Worm (Caenorhabditis elegans) whole organism, mixed stage, embryonic: Measurements from ENCODE around the gene orc-4.

Experiments
- M03D4.4 ChIP-seq: sonication (generic microtip); optimal IDR thresholded peaks from 2 replicates; lab custom pipeline; 2017; ENCODE audit warnings: mild to moderate bottlenecking, missing genetic modification characterization, missing compliant biosample characterization
- bed-3 ChIP-seq: fragments of 200-800 bp; sonication (Bioruptor generic); optimal IDR thresholded peaks from 3 replicates; lab custom pipeline; 2018; ENCODE audit warnings: mild to moderate bottlenecking, missing genetic modification characterization, moderate library complexity, missing compliant biosample characterization
- blmp-1 ChIP-seq: fragments of 150-350 bp; optimal IDR thresholded peaks from 2 replicates; lab custom pipeline; 2014; ENCODE audit warnings: missing biosample characterization, missing genetic modification characterization
- ceh-39 ChIP-seq: fragments of 150-350 bp; optimal IDR thresholded peaks from 2 replicates; lab custom pipeline; 2014; ENCODE audit warnings: missing biosample characterization, missing genetic modification characterization
- ceh-43 ChIP-seq: fragments of 200-800 bp; sonication (Bioruptor generic); optimal IDR thresholded peaks from 2 replicates; lab custom pipeline; 2018; ENCODE audit warnings: mild to moderate bottlenecking, missing genetic modification characterization, moderate library complexity, missing compliant biosample characterization
- ceh-83 ChIP-seq: fragments of 200-800 bp; sonication (Bioruptor generic); optimal IDR thresholded peaks from 2 replicates; lab custom pipeline; 2018; ENCODE audit warnings: mild to moderate bottlenecking, missing genetic modification characterization, missing compliant biosample characterization
- ces-1 ChIP-seq: fragments of 150-350 bp; optimal IDR thresholded peaks from 2 replicates; lab custom pipeline; 2014; ENCODE audit warnings: missing biosample characterization, missing genetic modification reagents, missing genetic modification characterization
- cnd-1 ChIP-seq: fragments of 200-800 bp; sonication (Bioruptor generic); optimal IDR thresholded peaks from 2 replicates; lab custom pipeline; 2018; ENCODE audit warnings: mild to moderate bottlenecking, missing genetic modification characterization, missing compliant biosample characterization
- drap-1 ChIP-seq: fragments of 200-800 bp; sonication (Bioruptor generic); optimal IDR thresholded peaks from 3 replicates; lab custom pipeline; 2018; ENCODE audit warnings: mild to moderate bottlenecking, missing genetic modification characterization, missing compliant biosample characterization
- elt-1 ChIP-seq: sonication (generic microtip); optimal IDR thresholded peaks from 2 replicates; lab custom pipeline; 2017; ENCODE audit warnings: missing genetic modification characterization, mild to moderate bottlenecking, missing compliant biosample characterization, antibody characterized with exemption, moderate library complexity, borderline replicate concordance; ENCODE audit not compliant: insufficient read depth
- elt-3 ChIP-seq: fragments of 150-350 bp; optimal IDR thresholded peaks from 2 replicates; lab custom pipeline; 2014; ENCODE audit warnings: missing biosample characterization, missing genetic modification characterization
- flh-1 ChIP-seq: fragments of 200-800 bp; sonication (Bioruptor generic); optimal IDR thresholded peaks from 2 replicates; lab custom pipeline; 2018; ENCODE audit warnings: mild to moderate bottlenecking, missing genetic modification characterization, moderate library complexity, missing compliant biosample characterization
- ham-2 ChIP-seq: fragments of 200-800 bp; sonication (Bioruptor generic); optimal IDR thresholded peaks from 2 replicates; lab custom pipeline; 2018; ENCODE audit warnings: mild to moderate bottlenecking, missing genetic modification characterization, missing compliant biosample characterization
- hlh-1 ChIP-seq: fragments of 150-350 bp; optimal IDR thresholded peaks from 2 replicates; lab custom pipeline; 2014; ENCODE audit warnings: missing biosample characterization, missing genetic modification reagents, missing genetic modification characterization
- lin-13 ChIP-seq: fragments of 150-350 bp; optimal IDR thresholded peaks from 2 replicates; lab custom pipeline; 2014; ENCODE audit warnings: missing biosample characterization, missing genetic modification characterization
- lin-32 ChIP-seq: fragments of 200-800 bp; sonication (Bioruptor generic); optimal IDR thresholded peaks from 2 replicates; lab custom pipeline; 2018; ENCODE audit warnings: mild to moderate bottlenecking, missing genetic modification characterization, missing compliant biosample characterization
- lsy-2 ChIP-seq: fragments of 150-350 bp; optimal IDR thresholded peaks from 2 replicates; lab custom pipeline; 2014; ENCODE audit warnings: missing biosample characterization, missing genetic modification characterization
- mab-5 ChIP-seq: fragments of 150-350 bp; optimal IDR thresholded peaks from 2 replicates; lab custom pipeline; 2014; ENCODE audit warnings: missing biosample characterization, missing genetic modification characterization
- mep-1 ChIP-seq: fragments of 150-350 bp; optimal IDR thresholded peaks from 2 replicates; lab custom pipeline; 2017; ENCODE audit warnings: missing biosample characterization, missing genetic modification reagents, missing genetic modification characterization, inconsistent platforms
- nhr-12 ChIP-seq: fragments of 150-350 bp; optimal IDR thresholded peaks from 2 replicates; lab custom pipeline; 2014; ENCODE audit warnings: missing biosample characterization, missing genetic modification characterization
- nhr-2 ChIP-seq: fragments of 150-350 bp; optimal IDR thresholded peaks from 2 replicates; lab custom pipeline; 2014; ENCODE audit warnings: missing biosample characterization, missing genetic modification characterization
- nhr-237 ChIP-seq: fragments of 150-350 bp; optimal IDR thresholded peaks from 2 replicates; lab custom pipeline; 2014; ENCODE audit warnings: missing biosample characterization, missing genetic modification characterization
- nhr-28 ChIP-seq: fragments of 150-350 bp; optimal IDR thresholded peaks from 2 replicates; lab custom pipeline; 2014; ENCODE audit warnings: missing biosample characterization, missing genetic modification characterization
- nhr-76 ChIP-seq: sonication (generic microtip); optimal IDR thresholded peaks from 2 replicates; lab custom pipeline; 2017; ENCODE audit warnings: missing biosample characterization, missing genetic modification characterization
- pha-4 ChIP-seq: fragments of 150-350 bp; optimal IDR thresholded peaks from 2 replicates; lab custom pipeline; 2018; ENCODE audit warnings: missing biosample characterization, missing genetic modification reagents, missing genetic modification characterization
- sem-2 ChIP-seq: fragments of 200-800 bp; sonication (Bioruptor generic); optimal IDR thresholded peaks from 2 replicates; lab custom pipeline; 2018; ENCODE audit warnings: mild to moderate bottlenecking, missing genetic modification characterization, missing compliant biosample characterization
- snpc-4 ChIP-seq: fragments of 150-350 bp; optimal IDR thresholded peaks from 2 replicates; lab custom pipeline; 2014; ENCODE audit warnings: missing biosample characterization, missing genetic modification characterization
- sptf-1 ChIP-seq: sonication (generic microtip); optimal IDR thresholded peaks from 2 replicates; lab custom pipeline; 2017; ENCODE audit warnings: mild to moderate bottlenecking, missing genetic modification characterization, moderate library complexity, missing compliant biosample characterization
- unc-120 ChIP-seq: sonication (generic microtip); optimal IDR thresholded peaks from 2 replicates; lab custom pipeline; 2017; ENCODE audit warnings: missing genetic modification characterization, missing compliant biosample characterization; ENCODE audit not compliant: poor library complexity, severe bottlenecking
- unc-39 ChIP-seq: fragments of 150-350 bp; optimal IDR thresholded peaks from 2 replicates; lab custom pipeline; 2014; ENCODE audit warnings: missing biosample characterization, missing genetic modification characterization
- unc-62 ChIP-seq: fragments of 150-350 bp; optimal IDR thresholded peaks from 2 replicates; lab custom pipeline; 2014; ENCODE audit warnings: missing biosample characterization, missing genetic modification reagents, missing genetic modification characterization
- zip-8 ChIP-seq: fragments of 150-350 bp; optimal IDR thresholded peaks from 2 replicates; lab custom pipeline; 2014; ENCODE audit warnings: missing biosample characterization, missing genetic modification characterization
- ztf-11 ChIP-seq: fragments of 150-350 bp; optimal IDR thresholded peaks from 2 replicates; lab custom pipeline; 2014; ENCODE audit warnings: missing biosample characterization, missing genetic modification characterization

The orc-4 gene

ce11 chrIII:10633403-10633674, 12.6 kb upstream of the orc-4 start, which contains the start of gene Y39A1A.9:
Y39A1A.9 (minus strand) TSS chrIII:10633501.
- no peak for TF ChIP-seq sem-2 (GFP tag; lab: Kevin White, UChicago)
- TF ChIP-seq mep-1 (tag; lab: Kevin White, UChicago) = no peak
- no peak for TF ChIP-seq unc-39
- TF ChIP-seq pha-4 = no peak
- no peak for TF ChIP-seq cnd-1 (tag; lab: Kevin White, UChicago)
- TF ChIP-seq zip-8 (tag; lab: Kevin White, UChicago) = no peak
- no peak for TF ChIP-seq bed-3 (GFP tag; lab: Kevin White, UChicago)
- TF ChIP-seq ceh-83 (GFP tag; lab: Kevin White, UChicago) = no peak
- TF ChIP-seq snpc-4 = no peak
- no peak for TF ChIP-seq ceh-43 (GFP tag; lab: Kevin White, UChicago)

- TF ChIP-seq lin-32 (GFP tag; lab: Kevin White, UChicago) (no peak), hlh-1 (peak; percentile 38), nhr-2 (tag; lab: Kevin White, UChicago) (peak; percentile 77), flh-1 (GFP tag; lab: Kevin White, UChicago) (peak; percentile 50), mep-1 (tag; lab: Kevin White, UChicago) (peak; percentile 68), sem-2 (GFP tag; lab: Kevin White, UChicago) (no peak), nhr-76 (no peak), lin-13 (tag; lab: Kevin White, UChicago) (peak; percentile 22), ces-1 (peak; percentile 69), M03D4.4 (tag; lab: Kevin White, UChicago) (peak; percentile 33), ham-2 (GFP tag; lab: Kevin White, UChicago) (no peak), lsy-2 (tag; lab: Kevin White, UChicago) (peak; percentile 55), unc-120 (tag; lab: Kevin White, UChicago) (peak; percentile 35), nhr-237 (tag; lab: Kevin White, UChicago) (peak; percentile 56), pha-4 (peak; percentile 47), drap-1 (GFP tag; lab: Kevin White, UChicago) (peak; percentile 52), sptf-1 (tag; lab: Kevin White, UChicago) (peak; percentile 77), unc-62 (peak; percentile 16), bed-3 (GFP tag; lab: Kevin White, UChicago) (peak; percentile 16)
Measured at ce11 chrIII:10634034-10634433, 11.9 kb upstream of the orc-4 start.

- TF ChIP-seq drap-1 (GFP tag; lab: Kevin White, UChicago) (no peak), mab-5 (no peak), unc-39 (no peak), nhr-28 (tag; lab: Kevin White, UChicago) (no peak), blmp-1 (tag; lab: Kevin White, UChicago) (no peak), ham-2 (GFP tag; lab: Kevin White, UChicago) (no peak), hlh-1 (no peak), ces-1 (no peak), nhr-237 (tag; lab: Kevin White, UChicago) (no peak), pha-4 (no peak), lin-32 (GFP tag; lab: Kevin White, UChicago) (no peak), elt-1 (no peak), ztf-11 (tag; lab: Kevin White, UChicago) (no peak), bed-3 (GFP tag; lab: Kevin White, UChicago) (no peak), nhr-12 (tag; lab: Kevin White, UChicago) (no peak)
Measured at ce11 chrIII:10634576-10634975, 11.4 kb upstream of the orc-4 start.

- TF ChIP-seq lsy-2 (tag; lab: Kevin White, UChicago) (no peak), mab-5 (no peak), ces-1 (no peak), cnd-1 (tag; lab: Kevin White, UChicago) (no peak), elt-3 (no peak), nhr-237 (tag; lab: Kevin White, UChicago) (no peak)
Measured at ce11 chrIII:10636493-10637031, 9.4 kb upstream of the orc-4 start.

ce11 chrIII:10637933-10638332, 8.0 kb upstream of the orc-4 start:
- TF ChIP-seq lin-32 (GFP tag; lab: Kevin White, UChicago) = no peak
- no peak for TF ChIP-seq elt-3
- TF ChIP-seq cnd-1 (tag; lab: Kevin White, UChicago) = no peak
- TF ChIP-seq ceh-39 = no peak
- TF ChIP-seq blmp-1 (tag; lab: Kevin White, UChicago) = no peak
- TF ChIP-seq, all 35 proteins: peak for 0
